Fruit fly (Drosophila melanogaster) S2 (cell line): ENCODE measurements around the gene lqfR.

Experiments used
- CG8478 ChIP-seq: fragments of >200 bp; optimal IDR thresholded peaks from 2 replicates; lab custom pipeline; 2018
- CTCF ChIP-seq, 2 experiments: fragments of >200 bp; optimal IDR thresholded peaks; 2 replicates each; lab custom pipeline; 2018

DNA sequence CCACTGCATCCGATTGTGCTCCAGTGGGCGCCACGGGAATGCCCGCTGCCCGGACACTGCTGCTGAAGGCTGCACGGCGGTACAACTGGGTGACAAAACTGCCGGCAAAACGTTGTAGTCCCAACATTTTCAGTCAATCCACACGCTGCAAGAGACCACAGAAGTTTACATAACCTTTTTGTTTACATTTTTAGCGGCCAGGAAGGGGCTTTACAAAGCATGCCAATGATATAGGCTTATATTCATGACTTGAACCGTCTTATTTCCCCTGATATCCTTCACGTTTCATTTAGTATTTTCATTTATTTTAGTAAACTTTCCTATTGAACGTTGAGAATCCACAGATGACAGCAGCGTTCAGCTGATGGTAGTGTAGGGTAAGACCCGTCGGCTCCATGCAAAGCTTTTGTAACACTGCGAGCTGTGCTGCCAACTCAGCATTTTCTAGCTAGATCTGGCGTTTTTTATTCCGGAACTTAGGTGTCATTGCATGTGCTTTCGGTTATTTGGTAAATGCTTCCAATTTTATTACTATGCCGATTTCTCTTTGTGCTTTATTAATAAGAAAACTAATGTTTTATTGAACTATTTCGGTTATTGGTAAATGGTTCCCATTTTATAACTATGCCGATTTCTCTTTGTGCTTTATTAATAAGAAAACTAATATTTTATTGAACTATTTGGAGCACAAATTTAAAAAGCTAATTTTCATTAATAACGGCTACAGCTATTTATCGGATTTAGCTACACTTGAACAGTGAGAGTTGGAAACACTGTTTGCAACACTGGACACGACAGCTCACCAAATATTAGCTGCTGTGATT, at the start of gene lqfR, which contains the start of gene CG13850:
- TF ChIP-seq CTCF (optimal IDR thresholded peaks at IDR 0.05; lab: Kevin White, UChicago) (no peak), CG8478 (lab: Kevin White, UChicago) (no peak)
